Worm (Caenorhabditis elegans) whole organism, late embryonic: ENCODE results near the gene hot-1.

ENCODE experiments used
- C08G9.2 ChIP-seq: sonication (generic microtip); optimal IDR thresholded peaks from 2 replicates; lab custom pipeline; 2016; ENCODE audit warnings: mild to moderate bottlenecking, missing genetic modification characterization, moderate library complexity, missing compliant biosample characterization
- F13H6.1 ChIP-seq: sonication (generic microtip); optimal IDR thresholded peaks from 2 replicates; lab custom pipeline; 2016; ENCODE audit warnings: missing genetic modification characterization, missing compliant biosample characterization
- K09A11.1 ChIP-seq: sonication (generic microtip); optimal IDR thresholded peaks from 2 replicates; lab custom pipeline; 2017; ENCODE audit warnings: antibody characterized with exemption, mild to moderate bottlenecking, missing genetic modification characterization, missing compliant biosample characterization; ENCODE audit not compliant: insufficient read depth
- T23F11.4 ChIP-seq: fragments of 200-800 bp; sonication (Bioruptor generic); optimal IDR thresholded peaks from 2 replicates; lab custom pipeline; 2018; ENCODE audit warnings: mild to moderate bottlenecking, missing genetic modification characterization, missing compliant biosample characterization
- ahr-1 ChIP-seq: sonication (generic microtip); optimal IDR thresholded peaks from 2 replicates; lab custom pipeline; 2016; ENCODE audit warnings: missing genetic modification characterization, missing compliant biosample characterization
- ama-1 ChIP-seq: fragments of 150-350 bp; optimal IDR thresholded peaks from 2 replicates; lab custom pipeline; 2014
- ceh-2 ChIP-seq: sonication (generic microtip); optimal IDR thresholded peaks from 2 replicates; lab custom pipeline; 2016; ENCODE audit warnings: missing genotype, missing genetic modification characterization, missing compliant biosample characterization
- ceh-22 ChIP-seq: sonication (generic microtip); optimal IDR thresholded peaks from 2 replicates; lab custom pipeline; 2017; ENCODE audit warnings: missing biosample characterization, missing genetic modification characterization
- ceh-31 ChIP-seq: sonication (generic microtip); optimal IDR thresholded peaks from 2 replicates; lab custom pipeline; 2016; ENCODE audit warnings: missing genetic modification characterization, missing compliant biosample characterization
- ceh-34 ChIP-seq: sonication (generic microtip); optimal IDR thresholded peaks from 2 replicates; lab custom pipeline; 2016; ENCODE audit warnings: mild to moderate bottlenecking, missing genetic modification characterization, missing compliant biosample characterization
- ceh-9 ChIP-seq: sonication (generic microtip); optimal IDR thresholded peaks from 2 replicates; lab custom pipeline; 2016; ENCODE audit warnings: mild to moderate bottlenecking, missing genetic modification characterization, inconsistent platforms, missing compliant biosample characterization
- dve-1 ChIP-seq: sonication (generic microtip); optimal IDR thresholded peaks from 2 replicates; lab custom pipeline; 2017; ENCODE audit warnings: antibody characterized with exemption, mild to moderate bottlenecking, missing genetic modification characterization, missing compliant biosample characterization
- elt-2 ChIP-seq: sonication (generic microtip); optimal IDR thresholded peaks from 2 replicates; lab custom pipeline; 2016; ENCODE audit warnings: missing genetic modification reagents, missing genetic modification characterization, missing compliant biosample characterization
- ets-4 ChIP-seq: sonication (generic microtip); optimal IDR thresholded peaks from 2 replicates; lab custom pipeline; 2016; ENCODE audit warnings: missing genetic modification characterization, missing compliant biosample characterization
- eyg-1 ChIP-seq: sonication (generic microtip); optimal IDR thresholded peaks from 2 replicates; lab custom pipeline; 2016; ENCODE audit warnings: missing genotype, missing genetic modification characterization, missing compliant biosample characterization
- fax-1 ChIP-seq: sonication (generic microtip); optimal IDR thresholded peaks from 2 replicates; lab custom pipeline; 2016; ENCODE audit warnings: missing genotype, missing genetic modification characterization, missing compliant biosample characterization
- fkh-10 ChIP-seq: fragments of 150-350 bp; optimal IDR thresholded peaks from 2 replicates; lab custom pipeline; 2014; ENCODE audit warnings: missing biosample characterization, missing genetic modification reagents, missing genetic modification characterization
- gmeb-2 ChIP-seq: sonication (generic microtip); optimal IDR thresholded peaks from 2 replicates; lab custom pipeline; 2016; ENCODE audit warnings: missing genetic modification characterization, inconsistent platforms, missing compliant biosample characterization
- hlh-13 ChIP-seq: fragments of 200-800 bp; sonication (Bioruptor generic); optimal IDR thresholded peaks from 2 replicates; lab custom pipeline; 2018; ENCODE audit warnings: mild to moderate bottlenecking, missing genetic modification characterization, missing compliant biosample characterization
- hlh-15 ChIP-seq: sonication (generic microtip); optimal IDR thresholded peaks from 2 replicates; lab custom pipeline; 2016; ENCODE audit warnings: missing genetic modification characterization, missing compliant biosample characterization
- hlh-30 ChIP-seq: sonication (generic microtip); optimal IDR thresholded peaks from 2 replicates; lab custom pipeline; 2017; ENCODE audit warnings: antibody characterized with exemption, missing genetic modification characterization, missing compliant biosample characterization; ENCODE audit not compliant: insufficient read depth
- madf-2 ChIP-seq: sonication (generic microtip); optimal IDR thresholded peaks from 2 replicates; lab custom pipeline; 2017; ENCODE audit warnings: missing genetic modification characterization, missing compliant biosample characterization
- npax-4 ChIP-seq: sonication (generic microtip); optimal IDR thresholded peaks from 2 replicates; lab custom pipeline; 2016; ENCODE audit warnings: missing genetic modification characterization, missing compliant biosample characterization
- odd-2 ChIP-seq: sonication (generic microtip); optimal IDR thresholded peaks from 2 replicates; lab custom pipeline; 2017; ENCODE audit warnings: antibody characterized with exemption, mild to moderate bottlenecking, missing genetic modification characterization, missing compliant biosample characterization
- pha-2 ChIP-seq: sonication (generic microtip); optimal IDR thresholded peaks from 2 replicates; lab custom pipeline; 2017; ENCODE audit warnings: mild to moderate bottlenecking, missing genetic modification characterization, missing compliant biosample characterization
- pqm-1 ChIP-seq: sonication (generic microtip); optimal IDR thresholded peaks from 2 replicates; lab custom pipeline; 2016; ENCODE audit warnings: missing genetic modification characterization, missing compliant biosample characterization
- pros-1 ChIP-seq: fragments of 150-350 bp; optimal IDR thresholded peaks from 2 replicates; lab custom pipeline; 2014; ENCODE audit warnings: missing biosample characterization, missing genetic modification reagents, missing genetic modification characterization
- rnt-1 ChIP-seq: sonication (generic microtip); optimal IDR thresholded peaks from 2 replicates; lab custom pipeline; 2016; ENCODE audit warnings: missing genetic modification characterization, missing compliant biosample characterization
- sox-2 ChIP-seq: fragments of 200-800 bp; sonication (Bioruptor generic); IDR thresholded peaks from 2 replicates; pipeline ENCODE4 v1.3.6; 2022; ENCODE audit warnings: missing genetic modification reagents, missing genetic modification characterization, missing compliant biosample characterization
- sox-4 ChIP-seq: sonication (generic microtip); optimal IDR thresholded peaks from 2 replicates; lab custom pipeline; 2017; ENCODE audit warnings: mild to moderate bottlenecking, missing genetic modification characterization, inconsistent platforms, missing compliant biosample characterization
- syd-9 ChIP-seq: sonication (generic microtip); optimal IDR thresholded peaks from 2 replicates; lab custom pipeline; 2016; ENCODE audit warnings: mild to moderate bottlenecking, missing genetic modification characterization, moderate library complexity, missing compliant biosample characterization
- unc-3 ChIP-seq, 2 experiments: fragments of 200-800 bp in 1 of 2; sonication (Bioruptor generic) in 1 of 2; sonication (generic microtip) in 1 of 2; conservative IDR thresholded peaks in 1 of 2; optimal IDR thresholded peaks in 1 of 2; 2 replicates each; pipeline versions ENCODE4 v1.3.6 to Lab custom; 2016 to 2022; ENCODE audit warnings: missing compliant biosample characterization in 2 of 2, missing genetic modification characterization in 2 of 2, missing genetic modification reagents in 1 of 2
- unc-42 ChIP-seq: sonication (generic microtip); optimal IDR thresholded peaks from 2 replicates; lab custom pipeline; 2016; ENCODE audit warnings: missing genotype, missing genetic modification characterization, missing compliant biosample characterization
- unc-55 ChIP-seq: sonication (generic microtip); optimal IDR thresholded peaks from 2 replicates; lab custom pipeline; 2017; ENCODE audit warnings: missing biosample characterization, missing genetic modification reagents, missing genetic modification characterization

hot-1 gene

ce11 chrV:14597681-14598184 is 23.2 kb upstream of the hot-1 start, which contains the start of gene R11H6.2:
TSS of gene R11H6.2 (plus strand) at chrV:14598006.
- TF ChIP-seq elt-2 (tag; lab: Kevin White, UChicago) (no peak), rnt-1 (tag; lab: Kevin White, UChicago) (no peak), ets-4 (tag; lab: Kevin White, UChicago) (no peak), gmeb-2 (tag; lab: Kevin White, UChicago) (no peak), ahr-1 (no peak), ceh-34 (tag; lab: Kevin White, UChicago) (no peak), hlh-15 (tag; lab: Kevin White, UChicago) (no peak), K09A11.1 (tag; lab: Kevin White, UChicago) (no peak), C08G9.2 (tag; lab: Kevin White, UChicago) (no peak)

ce11 chrV:14599972-14600371 is 21.0 kb upstream of the hot-1 start, which contains the start of gene glb-22:
TSS of gene glb-22 (plus strand) at chrV:14600272.
- TF ChIP-seq ceh-22 (tag; lab: Kevin White, UChicago) (no peak), hlh-13 (GFP tag; lab: Kevin White, UChicago) (no peak), eyg-1 (no peak), pros-1 (tag; lab: Kevin White, UChicago) (no peak), T23F11.4 (GFP tag; lab: Kevin White, UChicago) (no peak), unc-55 (GFP tag; lab: Kevin White, UChicago) (no peak), sox-4 (tag; lab: Kevin White, UChicago) (no peak), sox-2 (GFP tag; lab: Robert Waterston, UW) (no peak)

ce11 chrV:14603755-14604154 is 17.2 kb upstream of the hot-1 start:
- no peak for TF ChIP-seq ceh-31 (tag; lab: Kevin White, UChicago)
- no peak for TF ChIP-seq pha-2
- TF ChIP-seq madf-2 (tag; lab: Kevin White, UChicago) = no peak
- no peak for TF ChIP-seq odd-2 (tag; lab: Kevin White, UChicago)
- no peak for TF ChIP-seq ceh-2 (tag; lab: Kevin White, UChicago)
- TF ChIP-seq dve-1 (tag; lab: Kevin White, UChicago) = no peak
- TF ChIP-seq hlh-30 (tag; lab: Kevin White, UChicago) = no peak
- no peak for TF ChIP-seq unc-42
- TF ChIP-seq ceh-9 (tag; lab: Kevin White, UChicago) = no peak
- no peak for TF ChIP-seq ama-1 (lab: Kevin White, UChicago)
- TF ChIP-seq syd-9 = no peak
- no peak for TF ChIP-seq rnt-1 (tag; lab: Kevin White, UChicago)
- TF ChIP-seq unc-3 (GFP tag; conservative IDR thresholded peaks at IDR 0.05; lab: Robert Waterston, UW) = no peak
- TF ChIP-seq unc-3 (tag; optimal IDR thresholded peaks at IDR 0.05; lab: Kevin White, UChicago) = no peak
- no peak for TF ChIP-seq C08G9.2 (tag; lab: Kevin White, UChicago)
- TF ChIP-seq ets-4 (tag; lab: Kevin White, UChicago) = no peak
- TF ChIP-seq fax-1 (tag; lab: Kevin White, UChicago) = no peak
- no peak for TF ChIP-seq npax-4 (tag; lab: Kevin White, UChicago)
- TF ChIP-seq F13H6.1 (tag; lab: Kevin White, UChicago) = no peak

DNA sequence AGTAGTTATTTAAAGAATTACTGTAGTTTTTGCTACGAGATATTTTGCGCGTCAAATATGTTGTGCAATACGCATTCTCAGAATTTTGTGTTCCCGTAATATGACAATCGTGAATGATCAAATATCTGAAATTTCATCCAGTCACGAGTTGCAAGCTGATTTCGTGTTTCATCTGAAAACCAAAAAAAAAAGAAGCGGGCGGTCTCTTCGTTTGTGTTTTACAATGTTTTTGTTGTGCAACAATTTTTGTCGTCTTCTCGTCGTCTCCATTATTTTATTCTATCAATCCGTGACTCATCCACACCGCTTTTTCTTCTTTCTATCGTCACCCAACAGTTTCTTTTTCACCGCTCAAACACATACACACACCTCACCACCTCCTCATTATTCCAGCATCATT is 11.3 kb upstream of the hot-1 start, which contains the start of gene R11H6.4:
TSS of gene R11H6.4 (plus strand) at position 301 of the 400 bp plus-strand sequence.
- TF ChIP-seq pqm-1 (tag; lab: Kevin White, UChicago) (no peak), hlh-15 (tag; lab: Kevin White, UChicago) (no peak)

DNA sequence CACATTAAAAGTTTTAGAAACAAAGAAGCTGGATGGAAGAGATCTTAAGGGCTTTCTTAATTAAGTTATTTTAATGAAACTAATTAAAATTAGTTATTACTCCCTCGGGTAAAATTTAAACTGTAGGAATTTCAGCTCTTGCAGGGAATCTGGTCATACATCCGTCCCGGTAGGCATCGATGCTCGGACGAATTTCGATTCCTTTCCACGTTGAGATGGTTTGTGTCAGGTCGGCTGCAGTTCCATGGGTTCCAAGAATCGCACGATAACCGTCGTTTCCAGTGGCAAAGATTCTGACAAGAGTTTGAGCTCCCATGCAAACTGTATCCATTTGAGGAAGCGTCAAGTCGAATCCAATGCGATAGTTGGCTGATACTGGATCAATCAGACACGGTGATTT is 10.2 kb upstream of the hot-1 start:
- no peak for TF ChIP-seq unc-42
- TF ChIP-seq fkh-10 (GFP tag; lab: Kevin White, UChicago) = no peak
- TF ChIP-seq hlh-15 (tag; lab: Kevin White, UChicago) = no peak
- no peak for TF ChIP-seq gmeb-2 (tag; lab: Kevin White, UChicago)
